Fruit fly (Drosophila melanogaster): ENCODE measurements around the gene CG15390.
A peak's percentile ranks its signal among the peaks of the same experiment; 100 is the strongest.

CG15390 gene

dm6 chr2L:2370352-2370751, 4.2 kb upstream of the CG15390 start:
- TF ChIP-seq Hr83 (GFP tag; optimal IDR thresholded peaks at IDR 0.05; ENCODE audit: poor library complexity, severe bottlenecking), result no peak
- no peak for TF ChIP-seq h (GFP tag; optimal IDR thresholded peaks at IDR 0.05)
- no peak for TF ChIP-seq Jra (GFP tag; optimal IDR thresholded peaks at IDR 0.05)
- no peak for TF ChIP-seq pan (optimal IDR thresholded peaks at IDR 0.05)
- TF ChIP-seq CG9705 (GFP tag; optimal IDR thresholded peaks at IDR 0.05), result no peak
- no peak for TF ChIP-seq woc (GFP tag; optimal IDR thresholded peaks at IDR 0.05)
- TF ChIP-seq Rel (GFP tag; optimal IDR thresholded peaks at IDR 0.05), result no peak
- no peak for TF ChIP-seq Rel (tag; optimal IDR thresholded peaks at IDR 0.05)
- no peak for TF ChIP-seq br (GFP tag; optimal IDR thresholded peaks at IDR 0.05)
- no peak for TF ChIP-seq jim (GFP tag; optimal IDR thresholded peaks at IDR 0.05)
- TF ChIP-seq ey (GFP tag; optimal IDR thresholded peaks at IDR 0.05), result no peak
- no peak for TF ChIP-seq CrebA (GFP tag; optimal IDR thresholded peaks at IDR 0.05; ENCODE audit: borderline replicate concordance)
- no peak for TF ChIP-seq Dif (GFP tag; optimal IDR thresholded peaks at IDR 0.05; ENCODE audit: partially characterized antibody)
- no peak for TF ChIP-seq Hr78 (GFP tag; optimal IDR thresholded peaks at IDR 0.05)
- TF ChIP-seq brk (GFP tag; optimal IDR thresholded peaks at IDR 0.05), result no peak
- no peak for TF ChIP-seq foxo (GFP tag; optimal IDR thresholded peaks at IDR 0.05)
- TF ChIP-seq rgr (GFP tag; optimal IDR thresholded peaks at IDR 0.05), result no peak
- no peak for TF ChIP-seq Mio (GFP tag; optimal IDR thresholded peaks at IDR 0.05)

dm6 chr2L:2371406-2372111, 3.0 kb upstream of the CG15390 start, which contains the start of gene CG3597:
Gene CG3597 (minus strand): TSS chr2L:2371524.
- TF ChIP-seq usp (GFP tag; optimal IDR thresholded peaks at IDR 0.05), result no peak
- no peak for TF ChIP-seq Rel (GFP tag; optimal IDR thresholded peaks at IDR 0.05)
- no peak for TF ChIP-seq Rel (tag; optimal IDR thresholded peaks at IDR 0.05)

dm6 chr2L:2372112-2372449, 2.4 kb upstream of the CG15390 start:
- TF ChIP-seq CG9705 (GFP tag; optimal IDR thresholded peaks at IDR 0.05) (no peak), Hr78 (GFP tag; optimal IDR thresholded peaks at IDR 0.05) (no peak), sv (GFP tag; optimal IDR thresholded peaks at IDR 0.05) (no peak), dsf (GFP tag; optimal IDR thresholded peaks at IDR 0.05; ENCODE audit: borderline replicate concordance) (no peak)

dm6 chr2L:2375655-2376417, 1.3 kb downstream of the CG15390 start, which contains the start of gene Atxn7:
Gene Atxn7 (plus strand): TSS chr2L:2375841.
- TF ChIP-seq Rel (GFP tag; optimal IDR thresholded peaks at IDR 0.05), result no peak
- TF ChIP-seq Rel (tag; optimal IDR thresholded peaks at IDR 0.05), result peak; percentile 63
- peak; percentile 80 for TF ChIP-seq Sp1 (GFP tag; optimal IDR thresholded peaks at IDR 0.05)
- peak; percentile 35 for TF ChIP-seq OdsH (GFP tag; optimal IDR thresholded peaks at IDR 0.05)
- peak; percentile 66 for TF ChIP-seq h (GFP tag; optimal IDR thresholded peaks at IDR 0.05)
- no peak for TF ChIP-seq pan (optimal IDR thresholded peaks at IDR 0.05)
- peak; percentile 37 to 42 for TF ChIP-seq foxo (GFP tag; optimal IDR thresholded peaks at IDR 0.05)
- peak; percentile 65 for TF ChIP-seq Hnf4 (GFP tag; optimal IDR thresholded peaks at IDR 0.05)
- peak; percentile 63 for TF ChIP-seq Jra (GFP tag; optimal IDR thresholded peaks at IDR 0.05)
- TF ChIP-seq GATAd (GFP tag; optimal IDR thresholded peaks at IDR 0.05), result no peak
- peak; percentile 46 for TF ChIP-seq Abd-B (GFP tag; optimal IDR thresholded peaks at IDR 0.05)
- peak; percentile 75 for TF ChIP-seq dmrt93B (GFP tag; optimal IDR thresholded peaks at IDR 0.05)
- TF ChIP-seq Hr78 (GFP tag; optimal IDR thresholded peaks at IDR 0.05), result no peak
- TF ChIP-seq ey (GFP tag; optimal IDR thresholded peaks at IDR 0.05), result peak; percentile 45
- no peak for TF ChIP-seq Dfd (GFP tag; optimal IDR thresholded peaks at IDR 0.05)
- peak; percentile 69 for TF ChIP-seq br (GFP tag; optimal IDR thresholded peaks at IDR 0.05)
- no peak for TF ChIP-seq Mio (GFP tag; optimal IDR thresholded peaks at IDR 0.05)
- no peak for TF ChIP-seq lola (GFP tag; optimal IDR thresholded peaks at IDR 0.05)
- peak; percentile 30 for TF ChIP-seq psq (GFP tag; optimal IDR thresholded peaks at IDR 0.05)
- TF ChIP-seq brk (GFP tag; optimal IDR thresholded peaks at IDR 0.05), result no peak
- peak; percentile 82 for TF ChIP-seq CG9705 (GFP tag; optimal IDR thresholded peaks at IDR 0.05)
- peak; percentile 44 for TF ChIP-seq HLH106 (tag; optimal IDR thresholded peaks at IDR 0.05)
- peak; percentile 32 for TF ChIP-seq Myc (optimal IDR thresholded peaks at IDR 0.05)
- peak; percentile 59 for TF ChIP-seq sage (GFP tag; optimal IDR thresholded peaks at IDR 0.05)
- no peak for TF ChIP-seq CrebA (GFP tag; optimal IDR thresholded peaks at IDR 0.05; ENCODE audit: borderline replicate concordance)
- peak; percentile 17 for TF ChIP-seq Dif (GFP tag; optimal IDR thresholded peaks at IDR 0.05; ENCODE audit: partially characterized antibody)
- peak; percentile 81 for TF ChIP-seq rgr (GFP tag; optimal IDR thresholded peaks at IDR 0.05)
- TF ChIP-seq N (GFP tag; optimal IDR thresholded peaks at IDR 0.05), result peak; percentile 89
- peak; percentile 13 for TF ChIP-seq sv (GFP tag; optimal IDR thresholded peaks at IDR 0.05)
- peak; percentile 69 for TF ChIP-seq Hr83 (GFP tag; optimal IDR thresholded peaks at IDR 0.05; ENCODE audit: poor library complexity, severe bottlenecking)
- TF ChIP-seq dsf (GFP tag; optimal IDR thresholded peaks at IDR 0.05; ENCODE audit: borderline replicate concordance), result peak; percentile 32
- peak; percentile 42 for TF ChIP-seq CG32264 (GFP tag; optimal IDR thresholded peaks at IDR 0.05)
- no peak for TF ChIP-seq jim (GFP tag; optimal IDR thresholded peaks at IDR 0.05)
- peak; percentile 77 for TF ChIP-seq fru (GFP tag; optimal IDR thresholded peaks at IDR 0.05)
- TF ChIP-seq woc (GFP tag; optimal IDR thresholded peaks at IDR 0.05), result peak; percentile 20

Measured in whole organism, wandering third instar larva.